Worm (Caenorhabditis elegans) whole organism, mixed stage, embryonic: ENCODE data around the gene ceeh-1.

Experiments used
- ces-1 ChIP-seq: fragments of 150-350 bp; optimal IDR thresholded peaks from 2 replicates; lab custom pipeline; 2014; ENCODE audit warnings: missing biosample characterization, missing genetic modification reagents, missing genetic modification characterization
- elt-3 ChIP-seq: fragments of 150-350 bp; optimal IDR thresholded peaks from 2 replicates; lab custom pipeline; 2014; ENCODE audit warnings: missing biosample characterization, missing genetic modification characterization
- mab-5 ChIP-seq: fragments of 150-350 bp; optimal IDR thresholded peaks from 2 replicates; lab custom pipeline; 2014; ENCODE audit warnings: missing biosample characterization, missing genetic modification characterization

DNA sequence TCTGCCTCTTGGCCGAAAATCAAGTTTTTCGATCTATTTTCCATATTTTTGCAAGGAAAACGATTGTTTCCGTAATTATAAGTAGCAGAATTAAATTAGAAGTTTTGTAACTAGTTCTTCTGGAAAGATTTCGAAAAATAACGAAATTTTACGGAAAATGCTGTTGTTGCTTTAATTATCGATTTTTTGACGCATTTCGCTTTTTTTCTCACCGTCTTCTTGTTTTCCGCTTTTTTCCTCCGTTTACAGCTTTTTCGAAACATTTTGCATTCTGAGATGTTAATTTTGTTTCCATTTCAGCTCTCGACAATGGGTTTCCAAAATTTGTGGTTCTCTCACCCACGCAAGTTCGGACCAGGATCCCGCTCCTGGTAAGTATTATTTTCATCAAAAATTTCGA is 38.1 kb downstream of the ceeh-1 start, which contains the start of gene rps-29:
- TF ChIP-seq elt-3 (tag; lab: Kevin White, UChicago) (no peak), mab-5 (tag; lab: Kevin White, UChicago) (no peak), ces-1 (GFP tag; lab: Kevin White, UChicago) (no peak)
